Fruit fly (Drosophila melanogaster) whole organism, embryonic: ENCODE results near the gene Galphai.

Experiments
- ATbp ChIP-seq: fragments of 200-800 bp; sonication (Bioruptor generic); optimal IDR thresholded peaks from 2 replicates; lab custom pipeline; 2017; ENCODE audit warnings: missing biosample characterization, mild to moderate bottlenecking, missing genetic modification characterization, missing genetic modification reagents
- CG11085 ChIP-seq: fragments of 200-800 bp; sonication (Bioruptor generic); IDR thresholded peaks from 2 replicates; pipeline ENCODE4 v1.3.6; 2022; ENCODE audit warnings: missing biosample characterization, missing genetic modification characterization
- CG11504 ChIP-seq: fragments of 200-800 bp; sonication (Bioruptor generic); optimal IDR thresholded peaks from 3 replicates; lab custom pipeline; 2019; ENCODE audit warnings: missing biosample characterization, mild to moderate bottlenecking, missing genetic modification characterization, moderate library complexity
- CG12299 ChIP-seq: fragments of 200-800 bp; sonication (Bioruptor generic); optimal IDR thresholded peaks from 2 replicates; lab custom pipeline; 2018; ENCODE audit warnings: missing biosample characterization, mild to moderate bottlenecking, missing genetic modification characterization
- CG15269 ChIP-seq: fragments of 200-800 bp; sonication (Bioruptor generic); optimal IDR thresholded peaks from 2 replicates; lab custom pipeline; 2018; ENCODE audit warnings: missing biosample characterization, mild to moderate bottlenecking, missing genetic modification characterization, moderate library complexity
- CG17385 ChIP-seq: fragments of 200-800 bp; sonication (Bioruptor generic); optimal IDR thresholded peaks from 3 replicates; lab custom pipeline; 2018; ENCODE audit warnings: missing biosample characterization, mild to moderate bottlenecking, missing genetic modification characterization
- CG2678 ChIP-seq: fragments of 200-800 bp; sonication (Bioruptor generic); optimal IDR thresholded peaks from 3 replicates; lab custom pipeline; 2019; ENCODE audit warnings: missing biosample characterization, mild to moderate bottlenecking, missing genetic modification characterization, moderate library complexity
- CG3407 ChIP-seq: fragments of 200-800 bp; sonication (Bioruptor generic); optimal IDR thresholded peaks from 2 replicates; lab custom pipeline; 2018; ENCODE audit warnings: missing biosample characterization, mild to moderate bottlenecking, missing genetic modification characterization
- CG3995 ChIP-seq: fragments of 200-800 bp; sonication (Bioruptor generic); optimal IDR thresholded peaks from 3 replicates; lab custom pipeline; 2016; ENCODE audit warnings: missing biosample characterization, missing genetic modification characterization
- CG4360 ChIP-seq: fragments of 200-800 bp; sonication (Bioruptor generic); IDR thresholded peaks from 2 replicates; pipeline ENCODE4 v1.3.6; 2022; ENCODE audit warnings: missing biosample characterization, missing genetic modification characterization
- CG4730 ChIP-seq: fragments of 200-800 bp; sonication (Bioruptor generic); IDR thresholded peaks from 2 replicates; pipeline ENCODE4 v1.3.6; 2022; ENCODE audit warnings: missing biosample characterization, missing genetic modification characterization
- CG7786 ChIP-seq: fragments of 200-800 bp; sonication (Bioruptor generic); optimal IDR thresholded peaks from 2 replicates; lab custom pipeline; 2016; ENCODE audit warnings: missing biosample characterization, missing genetic modification characterization
- CG7928 ChIP-seq: fragments of 200-800 bp; sonication (Bioruptor generic); optimal IDR thresholded peaks from 2 replicates; lab custom pipeline; 2017; ENCODE audit warnings: missing biosample characterization, mild to moderate bottlenecking, missing genetic modification characterization
- CG8290 ChIP-seq, 3 experiments: fragments of 200-800 bp; sonication (Bioruptor generic); optimal IDR thresholded peaks; 2 replicates each; lab custom pipeline; 2016 to 2019; ENCODE audit warnings: missing biosample characterization in 3 of 3, missing genetic modification characterization in 3 of 3, mild to moderate bottlenecking in 2 of 3, moderate library complexity in 1 of 3
- CG9437 ChIP-seq: fragments of 200-800 bp; sonication (Bioruptor generic); optimal IDR thresholded peaks from 2 replicates; lab custom pipeline; 2018; ENCODE audit warnings: missing biosample characterization, mild to moderate bottlenecking, missing genetic modification characterization
- Camta ChIP-seq: fragments of 200-800 bp; sonication (Bioruptor generic); optimal IDR thresholded peaks from 2 replicates; lab custom pipeline; 2016; ENCODE audit warnings: missing biosample characterization, missing genetic modification characterization
- CoRest ChIP-seq: fragments of 200-800 bp; sonication (Bioruptor generic); optimal IDR thresholded peaks from 3 replicates; lab custom pipeline; 2018; ENCODE audit warnings: missing biosample characterization, mild to moderate bottlenecking, missing genetic modification characterization, moderate library complexity
- Drgx ChIP-seq: fragments of 200-800 bp; sonication (Bioruptor generic); IDR thresholded peaks from 2 replicates; pipeline ENCODE4 v1.3.6; 2022; ENCODE audit warnings: missing biosample characterization, missing genetic modification characterization
- H15 ChIP-seq: fragments of 200-800 bp; sonication (Bioruptor generic); IDR thresholded peaks from 3 replicates; pipeline ENCODE4 v1.3.6; 2022; ENCODE audit warnings: missing biosample characterization, missing genetic modification characterization
- Hr51 ChIP-seq, 2 experiments: fragments of 200-800 bp; sonication (Bioruptor generic); optimal IDR thresholded peaks; 2 replicates in 1 of 2; 3 replicates in 1 of 2; lab custom pipeline; 2016 to 2018; ENCODE audit warnings: missing biosample characterization in 2 of 2, missing genetic modification characterization in 2 of 2, mild to moderate bottlenecking in 1 of 2, moderate library complexity in 1 of 2
- Lhr ChIP-seq: fragments of 200-800 bp; sonication (Bioruptor generic); optimal IDR thresholded peaks from 3 replicates; lab custom pipeline; 2017; ENCODE audit warnings: mild to moderate bottlenecking, missing biosample characterization, missing genetic modification reagents, missing genetic modification characterization
- Lpt ChIP-seq: fragments of >200 bp; optimal IDR thresholded peaks from 2 replicates; lab custom pipeline; 2018; ENCODE audit warnings: missing biosample characterization, missing genetic modification characterization
- Mad ChIP-seq: fragments of 200-800 bp; sonication (Bioruptor generic); optimal IDR thresholded peaks from 2 replicates; lab custom pipeline; 2016; ENCODE audit warnings: missing biosample characterization, missing genetic modification characterization
- Med ChIP-seq: fragments of 200-800 bp; sonication (Bioruptor generic); peaks from one replicate; lab custom pipeline; 2016; ENCODE audit warnings: missing biosample characterization, missing genetic modification characterization, mild to moderate bottlenecking, inconsistent platforms, moderate library complexity
- Meics ChIP-seq: fragments of 200-800 bp; sonication (Bioruptor generic); optimal IDR thresholded peaks from 2 replicates; lab custom pipeline; 2017; ENCODE audit warnings: missing biosample characterization, mild to moderate bottlenecking, missing genetic modification characterization
- Nf-YB ChIP-seq: fragments of 200-800 bp; sonication (Bioruptor generic); optimal IDR thresholded peaks from 3 replicates; lab custom pipeline; 2019; ENCODE audit warnings: missing biosample characterization, mild to moderate bottlenecking, missing genetic modification characterization, moderate library complexity
- Rfx ChIP-seq: fragments of 200-800 bp; sonication (Bioruptor generic); IDR thresholded peaks from 2 replicates; pipeline ENCODE4 v1.3.6; 2022; ENCODE audit warnings: missing biosample characterization, missing genetic modification characterization
- Sox102F ChIP-seq: fragments of 200-800 bp; sonication (Bioruptor generic); optimal IDR thresholded peaks from 2 replicates; lab custom pipeline; 2018; ENCODE audit warnings: missing biosample characterization, mild to moderate bottlenecking, missing genetic modification characterization, moderate library complexity
- Tbp ChIP-seq: fragments of >200 bp; optimal IDR thresholded peaks from 2 replicates; lab custom pipeline; 2018; ENCODE audit warnings: missing biosample characterization, missing genetic modification characterization
- amos ChIP-seq: fragments of 200-800 bp; sonication (Bioruptor generic); IDR thresholded peaks from 2 replicates; pipeline ENCODE4 v1.3.6; 2022; ENCODE audit warnings: missing biosample characterization, missing genetic modification characterization; ENCODE audit not compliant: partially characterized antibody
- dmrt99B ChIP-seq: fragments of 200-800 bp; sonication (Bioruptor generic); optimal IDR thresholded peaks from 2 replicates; lab custom pipeline; 2018; ENCODE audit warnings: missing biosample characterization, mild to moderate bottlenecking, missing genetic modification characterization, moderate library complexity
- dysf ChIP-seq: fragments of 200-800 bp; sonication (Bioruptor generic); IDR thresholded peaks from 3 replicates; pipeline ENCODE4 v1.3.6; 2022; ENCODE audit warnings: missing biosample characterization, missing genetic modification characterization
- fd102C ChIP-seq: fragments of 200-800 bp; sonication (Bioruptor generic); optimal IDR thresholded peaks from 2 replicates; lab custom pipeline; 2018; ENCODE audit warnings: missing biosample characterization, mild to moderate bottlenecking, missing genetic modification characterization, moderate library complexity
- ftz-f1 ChIP-seq: fragments of 200-800 bp; sonication (Bioruptor generic); optimal IDR thresholded peaks from 2 replicates; lab custom pipeline; 2016; ENCODE audit warnings: missing biosample characterization, missing genetic modification characterization
- gcm2 ChIP-seq: fragments of 200-800 bp; sonication (Bioruptor generic); optimal IDR thresholded peaks from 2 replicates; lab custom pipeline; 2016; ENCODE audit warnings: missing biosample characterization, missing genetic modification characterization
- gem ChIP-seq: fragments of 200-800 bp; sonication (Bioruptor generic); optimal IDR thresholded peaks from 2 replicates; lab custom pipeline; 2019; ENCODE audit warnings: missing biosample characterization, mild to moderate bottlenecking, missing genetic modification characterization, moderate library complexity
- grn ChIP-seq: fragments of 200-800 bp; sonication (Bioruptor generic); optimal IDR thresholded peaks from 3 replicates; lab custom pipeline; 2017; ENCODE audit warnings: missing biosample characterization, missing genetic modification characterization
- hb ChIP-seq: fragments of 200-800 bp; sonication (Bioruptor generic); IDR thresholded peaks from 3 replicates; pipeline ENCODE4 v1.3.6; 2022; ENCODE audit warnings: missing biosample characterization, missing genetic modification characterization; ENCODE audit not compliant: partially characterized antibody
- jigr1 ChIP-seq: fragments of 200-800 bp; sonication (Bioruptor generic); IDR thresholded peaks from 3 replicates; pipeline ENCODE4 v1.3.6; 2022; ENCODE audit warnings: missing biosample characterization, missing genetic modification characterization
- jumu ChIP-seq: fragments of 200-800 bp; sonication (Bioruptor generic); optimal IDR thresholded peaks from 3 replicates; lab custom pipeline; 2016; ENCODE audit warnings: missing biosample characterization, missing genetic modification characterization
- nau ChIP-seq: fragments of 200-800 bp; sonication (Bioruptor generic); optimal IDR thresholded peaks from 3 replicates; lab custom pipeline; 2017; ENCODE audit warnings: missing biosample characterization, mild to moderate bottlenecking, missing genetic modification characterization, missing genetic modification reagents
- slbo ChIP-seq: fragments of 200-800 bp; sonication (Bioruptor generic); IDR thresholded peaks from 2 replicates; pipeline ENCODE4 v1.3.6; 2022; ENCODE audit warnings: missing biosample characterization, missing genetic modification characterization

Galphai gene

dm6 chr3L:7003132-7003531, 23.3 kb upstream of the Galphai start:
- TF ChIP-seq Drgx (GFP tag; lab: Robert Waterston, UW) (peak; percentile 24; the same call in 1 of the 2 replicates), nau (GFP tag; lab: Kevin White, UChicago) (no peak), hb (GFP tag; lab: Robert Waterston, UW) (no peak), Med (GFP tag; lab: Kevin White, UChicago) (peak; percentile 19), dysf (GFP tag; lab: Robert Waterston, UW) (peak; percentile 55; the same call in 2 of the 3 replicates), CG4730 (GFP tag; lab: Robert Waterston, UW) (no peak), CG2678 (peak; percentile 3), Sox102F (GFP tag; lab: Kevin White, UChicago) (peak; percentile 22), Nf-YB (GFP tag; lab: Kevin White, UChicago) (no peak), Lhr (GFP tag; lab: Kevin White, UChicago) (no peak), CG4360 (GFP tag; lab: Robert Waterston, UW) (no peak), ATbp (GFP tag; lab: Kevin White, UChicago) (no peak), dmrt99B (peak; percentile 26), CG8290 (GFP tag; optimal IDR thresholded peaks at IDR 0.05; lab: Kevin White, UChicago) (no peak), CG8290 (tag; optimal IDR thresholded peaks at IDR 0.05; lab: Kevin White, UChicago) (no peak), Rfx (GFP tag; lab: Robert Waterston, UW) (peak; percentile 36; the same call in 1 of the 2 replicates), CoRest (tag; lab: Kevin White, UChicago) (no peak), Hr51 (GFP tag; optimal IDR thresholded peaks at IDR 0.05; lab: Kevin White, UChicago) (peak in 1 of 2 experiments; percentile 39), Meics (GFP tag; lab: Kevin White, UChicago) (no peak), CG3995 (no peak), CG11504 (tag; lab: Kevin White, UChicago) (peak; percentile 21), slbo (GFP tag; lab: Robert Waterston, UW) (peak; percentile 23; the same call in 1 of the 2 replicates), CG17385 (GFP tag; lab: Kevin White, UChicago) (no peak), CG15269 (tag; lab: Kevin White, UChicago) (peak; percentile 37), gem (tag; lab: Kevin White, UChicago) (peak; percentile 17), CG7928 (no peak)
- TF ChIP-seq, all 482 proteins: peak for 12

dm6 chr3L:7002355-7002754, 22.5 kb upstream of the Galphai start:
- TF ChIP-seq ftz-f1 (GFP tag; lab: Kevin White, UChicago): no peak
- TF ChIP-seq Tbp (GFP tag; lab: Kevin White, UChicago): no peak
- no peak for TF ChIP-seq grn (GFP tag; lab: Kevin White, UChicago)
- no peak for TF ChIP-seq Mad (GFP tag; lab: Kevin White, UChicago)
- no peak for TF ChIP-seq CG11085 (GFP tag; lab: Robert Waterston, UW)
- TF ChIP-seq CG3407: no peak
- TF ChIP-seq Lpt (GFP tag; lab: Kevin White, UChicago): no peak
- no peak for TF ChIP-seq Camta (GFP tag; lab: Kevin White, UChicago)
- no peak for TF ChIP-seq H15 (GFP tag; lab: Robert Waterston, UW)
- no peak for TF ChIP-seq CG12299
- TF ChIP-seq gcm2: no peak
- TF ChIP-seq CG9437 (GFP tag; lab: Kevin White, UChicago): no peak
- TF ChIP-seq jumu: no peak
- TF ChIP-seq dysf (GFP tag; lab: Robert Waterston, UW): no peak
- TF ChIP-seq fd102C: no peak
- no peak for TF ChIP-seq amos (GFP tag; lab: Robert Waterston, UW)
- no peak for TF ChIP-seq CG7786 (GFP tag; lab: Kevin White, UChicago)
- TF ChIP-seq jigr1 (GFP tag; lab: Robert Waterston, UW): no peak
- TF ChIP-seq, all 482 proteins: peak for 0
